Worm (Caenorhabditis elegans) whole organism, early embryonic: ENCODE results near the gene glct-6.

Experiments used
- B0310.2 ChIP-seq: sonication (generic microtip); optimal IDR thresholded peaks from 2 replicates; lab custom pipeline; 2016; ENCODE audit warnings: mild to moderate bottlenecking, missing genetic modification characterization, missing compliant biosample characterization
- F13C5.2 ChIP-seq: sonication (generic microtip); optimal IDR thresholded peaks from 2 replicates; lab custom pipeline; 2017; ENCODE audit warnings: mild to moderate bottlenecking, missing genetic modification characterization, inconsistent platforms, missing compliant biosample characterization
- aly-1 ChIP-seq: sonication (generic microtip); optimal IDR thresholded peaks from 2 replicates; lab custom pipeline; 2016; ENCODE audit warnings: missing genetic modification characterization, missing compliant biosample characterization
- ama-1 ChIP-seq: fragments of 150-350 bp; optimal IDR thresholded peaks from 2 replicates; lab custom pipeline; 2014
- ceh-13 ChIP-seq: fragments of 200-800 bp; sonication (Bioruptor generic); optimal IDR thresholded peaks from 2 replicates; lab custom pipeline; 2018; ENCODE audit warnings: mild to moderate bottlenecking, missing genetic modification characterization, missing compliant biosample characterization
- ceh-36 ChIP-seq: sonication (generic microtip); optimal IDR thresholded peaks from 2 replicates; lab custom pipeline; 2016; ENCODE audit warnings: missing genetic modification characterization, inconsistent platforms, missing compliant biosample characterization
- ets-7 ChIP-seq: sonication (generic microtip); optimal IDR thresholded peaks from 2 replicates; lab custom pipeline; 2016; ENCODE audit warnings: missing genotype, missing genetic modification characterization, missing compliant biosample characterization
- hmbx-1 ChIP-seq: sonication (generic microtip); optimal IDR thresholded peaks from 2 replicates; lab custom pipeline; 2016; ENCODE audit warnings: mild to moderate bottlenecking, missing genetic modification characterization, missing compliant biosample characterization
- hmg-4 ChIP-seq: fragments of 200-800 bp; sonication (Bioruptor generic); optimal IDR thresholded peaks from 2 replicates; lab custom pipeline; 2018; ENCODE audit warnings: mild to moderate bottlenecking, missing genetic modification characterization, missing compliant biosample characterization
- sea-1 ChIP-seq: fragments of 200-800 bp; sonication (Bioruptor generic); conservative IDR thresholded peaks from 2 replicates; pipeline ENCODE4 v1.3.6; 2022; ENCODE audit warnings: missing genetic modification characterization, missing compliant biosample characterization
- tbx-37 ChIP-seq: fragments of 200-800 bp; sonication (Bioruptor generic); conservative IDR thresholded peaks from 2 replicates; pipeline ENCODE4 v1.3.6; 2022; ENCODE audit warnings: missing genetic modification reagents, missing genetic modification characterization, missing compliant biosample characterization

- no peak for TF ChIP-seq ama-1 (lab: Kevin White, UChicago)
- no peak for TF ChIP-seq ceh-13 (GFP tag; lab: Kevin White, UChicago)
- TF ChIP-seq aly-1, result no peak
- TF ChIP-seq tbx-37 (GFP tag; lab: Robert Waterston, UW), result no peak
- TF ChIP-seq ceh-36 (tag; lab: Kevin White, UChicago), result no peak
- TF ChIP-seq hmbx-1 (tag; lab: Kevin White, UChicago), result no peak
- TF ChIP-seq F13C5.2 (tag; lab: Kevin White, UChicago), result no peak
- no peak for TF ChIP-seq hmg-4
- TF ChIP-seq sea-1 (GFP tag; lab: Robert Waterston, UW), result no peak
- TF ChIP-seq ets-7 (tag; lab: Kevin White, UChicago), result no peak
- no peak for TF ChIP-seq B0310.2 (tag; lab: Kevin White, UChicago)
These were observed 43.7 kb downstream of the glct-6 start for ce11 chrIV:3827724-3828123.
